Fruit fly (Drosophila melanogaster) whole organism, embryonic: ENCODE results near the gene Hr4.

Experiments used
- Abd-B ChIP-seq: fragments of 200-800 bp; sonication (Bioruptor generic); optimal IDR thresholded peaks from 2 replicates; lab custom pipeline; 2018; ENCODE audit warnings: missing biosample characterization, mild to moderate bottlenecking, missing genetic modification characterization, moderate library complexity
- Awh ChIP-seq: fragments of 200-800 bp; sonication (Bioruptor generic); IDR thresholded peaks from 2 replicates; pipeline ENCODE4, ENCODE4 v1.3.6; 2022; ENCODE audit warnings: missing biosample characterization, missing genetic modification characterization
- Bdp1 ChIP-seq: fragments of 200-800 bp; sonication (Bioruptor generic); optimal IDR thresholded peaks from 3 replicates; lab custom pipeline; 2016; ENCODE audit warnings: missing biosample characterization, missing genetic modification characterization
- Bteb2 ChIP-seq: fragments of 200-800 bp; sonication (Bioruptor generic); optimal IDR thresholded peaks from 2 replicates; lab custom pipeline; 2016; ENCODE audit warnings: missing biosample characterization, missing genetic modification characterization
- CG10147 ChIP-seq: fragments of 200-800 bp; sonication (Bioruptor generic); optimal IDR thresholded peaks from 2 replicates; lab custom pipeline; 2019; ENCODE audit warnings: missing biosample characterization, mild to moderate bottlenecking, missing genetic modification characterization, moderate library complexity
- CG1024 ChIP-seq: fragments of 200-800 bp; sonication (Bioruptor generic); IDR thresholded peaks from 2 replicates; pipeline ENCODE4 v1.3.6; 2022; ENCODE audit warnings: missing biosample characterization, missing genetic modification characterization
- CG11398 ChIP-seq: fragments of 200-800 bp; sonication (Bioruptor generic); optimal IDR thresholded peaks from 2 replicates; lab custom pipeline; 2016; ENCODE audit warnings: missing biosample characterization, missing genetic modification characterization
- CG11504 ChIP-seq: fragments of 200-800 bp; sonication (Bioruptor generic); optimal IDR thresholded peaks from 3 replicates; lab custom pipeline; 2019; ENCODE audit warnings: missing biosample characterization, mild to moderate bottlenecking, missing genetic modification characterization, moderate library complexity
- CG14441 ChIP-seq: fragments of 200-800 bp; sonication (Bioruptor generic); IDR thresholded peaks from 2 replicates; pipeline ENCODE4 v1.3.6; 2022; ENCODE audit warnings: missing biosample characterization, missing genetic modification characterization
- CG3995 ChIP-seq: fragments of 200-800 bp; sonication (Bioruptor generic); optimal IDR thresholded peaks from 3 replicates; lab custom pipeline; 2016; ENCODE audit warnings: missing biosample characterization, missing genetic modification characterization
- CG4282 ChIP-seq: fragments of 200-800 bp; sonication (Bioruptor generic); optimal IDR thresholded peaks from 2 replicates; lab custom pipeline; 2016; ENCODE audit warnings: missing biosample characterization, missing genetic modification characterization
- CG5245 ChIP-seq: fragments of 200-800 bp; sonication (Bioruptor generic); optimal IDR thresholded peaks from 3 replicates; lab custom pipeline; 2016; ENCODE audit warnings: missing biosample characterization, missing genetic modification characterization
- CG6854 ChIP-seq: fragments of 200-800 bp; sonication (Bioruptor generic); optimal IDR thresholded peaks from 3 replicates; lab custom pipeline; 2017; ENCODE audit warnings: missing biosample characterization, mild to moderate bottlenecking, missing genetic modification characterization
- CG7987 ChIP-seq: fragments of 200-800 bp; sonication (Bioruptor generic); optimal IDR thresholded peaks from 2 replicates; lab custom pipeline; 2018; ENCODE audit warnings: missing biosample characterization, mild to moderate bottlenecking, missing genetic modification characterization, moderate library complexity
- CG8944 ChIP-seq: fragments of 200-800 bp; sonication (Bioruptor generic); optimal IDR thresholded peaks from 3 replicates; lab custom pipeline; 2016; ENCODE audit warnings: missing biosample characterization, missing genetic modification characterization
- CG9437 ChIP-seq: fragments of 200-800 bp; sonication (Bioruptor generic); optimal IDR thresholded peaks from 2 replicates; lab custom pipeline; 2018; ENCODE audit warnings: missing biosample characterization, mild to moderate bottlenecking, missing genetic modification characterization
- CG9932 ChIP-seq: fragments of 200-800 bp; sonication (Bioruptor generic); IDR thresholded peaks from 2 replicates; pipeline ENCODE4 v1.3.6; 2022; ENCODE audit warnings: missing biosample characterization, missing genetic modification characterization
- Eip74EF ChIP-seq, 2 experiments: fragments of 200-800 bp in 1 of 2; fragments of >200 bp in 1 of 2; sonication (Bioruptor generic) in 1 of 2; optimal IDR thresholded peaks; 2 replicates each; lab custom pipeline; 2017 to 2019; ENCODE audit warnings: missing biosample characterization in 2 of 2, missing genetic modification characterization in 2 of 2, mild to moderate bottlenecking in 1 of 2, moderate library complexity in 1 of 2
- Fer1 ChIP-seq: fragments of 200-800 bp; sonication (Bioruptor generic); optimal IDR thresholded peaks from 2 replicates; lab custom pipeline; 2017; ENCODE audit warnings: missing biosample characterization, mild to moderate bottlenecking, missing genetic modification characterization
- HLHmδ ChIP-seq: fragments of 200-800 bp; sonication (Bioruptor generic); optimal IDR thresholded peaks from 2 replicates; lab custom pipeline; 2018; ENCODE audit warnings: missing biosample characterization, mild to moderate bottlenecking, missing genetic modification characterization, moderate library complexity
- Lpt ChIP-seq: fragments of >200 bp; optimal IDR thresholded peaks from 2 replicates; lab custom pipeline; 2018; ENCODE audit warnings: missing biosample characterization, missing genetic modification characterization
- MESR4 ChIP-seq: fragments of 200-800 bp; sonication (Bioruptor generic); optimal IDR thresholded peaks from 2 replicates; lab custom pipeline; 2018; ENCODE audit warnings: missing biosample characterization, mild to moderate bottlenecking, missing genetic modification characterization, moderate library complexity
- MTF-1 ChIP-seq: fragments of 200-800 bp; sonication (Bioruptor generic); optimal IDR thresholded peaks from 2 replicates; lab custom pipeline; 2018; ENCODE audit warnings: missing biosample characterization, mild to moderate bottlenecking, missing genetic modification characterization, borderline replicate concordance
- Neu2 ChIP-seq: fragments of 200-800 bp; sonication (Bioruptor generic); optimal IDR thresholded peaks from 3 replicates; lab custom pipeline; 2016; ENCODE audit warnings: missing biosample characterization, missing genetic modification characterization, borderline replicate concordance
- Nf-YC ChIP-seq: fragments of 200-800 bp; optimal IDR thresholded peaks from 3 replicates; lab custom pipeline; 2019; ENCODE audit warnings: missing biosample characterization, mild to moderate bottlenecking, missing genetic modification characterization, moderate library complexity
- Oaz ChIP-seq: fragments of 200-800 bp; sonication (Bioruptor generic); IDR thresholded peaks from 2 replicates; pipeline ENCODE4 v1.3.6; 2022; ENCODE audit warnings: missing biosample characterization, missing genetic modification characterization
- Oli ChIP-seq: fragments of 200-800 bp; sonication (Bioruptor generic); optimal IDR thresholded peaks from 2 replicates; lab custom pipeline; 2018; ENCODE audit warnings: missing biosample characterization, mild to moderate bottlenecking, missing genetic modification characterization, moderate library complexity
- Optix ChIP-seq: fragments of 200-800 bp; sonication (Bioruptor generic); IDR thresholded peaks from 3 replicates; pipeline ENCODE4 v1.3.6; 2022; ENCODE audit warnings: missing biosample characterization, missing genetic modification characterization
- Poxn ChIP-seq: fragments of 200-800 bp; sonication (Bioruptor generic); IDR thresholded peaks from 2 replicates; pipeline ENCODE4 v1.3.6; 2022; ENCODE audit warnings: missing biosample characterization, missing genetic modification characterization
- Ravus ChIP-seq: fragments of 200-800 bp; sonication (Bioruptor generic); IDR thresholded peaks from 2 replicates; pipeline ENCODE4 v1.3.6; 2022; ENCODE audit warnings: missing biosample characterization, missing genetic modification characterization
- ab ChIP-seq: fragments of 200-800 bp; sonication (Bioruptor generic); optimal IDR thresholded peaks from 2 replicates; lab custom pipeline; 2016; ENCODE audit warnings: missing biosample characterization, missing genetic modification characterization
- ap ChIP-seq: fragments of 200-800 bp; sonication (Bioruptor generic); IDR thresholded peaks from 2 replicates; pipeline ENCODE4 v1.3.6; 2022; ENCODE audit warnings: missing biosample characterization, missing genetic modification characterization
- chinmo ChIP-seq: fragments of 200-800 bp; sonication (Bioruptor generic); IDR thresholded peaks from 4 replicates; pipeline ENCODE4 v1.3.6; 2022; ENCODE audit warnings: missing biosample characterization, missing genetic modification characterization; ENCODE audit not compliant: partially characterized antibody
- corto ChIP-seq: fragments of 200-800 bp; sonication (Bioruptor generic); optimal IDR thresholded peaks from 2 replicates; lab custom pipeline; 2016; ENCODE audit warnings: missing biosample characterization, mild to moderate bottlenecking, missing genetic modification characterization, moderate library complexity
- dmrt99B ChIP-seq: fragments of 200-800 bp; sonication (Bioruptor generic); optimal IDR thresholded peaks from 2 replicates; lab custom pipeline; 2018; ENCODE audit warnings: missing biosample characterization, mild to moderate bottlenecking, missing genetic modification characterization, moderate library complexity
- dysf ChIP-seq: fragments of 200-800 bp; sonication (Bioruptor generic); IDR thresholded peaks from 3 replicates; pipeline ENCODE4 v1.3.6; 2022; ENCODE audit warnings: missing biosample characterization, missing genetic modification characterization
- hkb ChIP-seq, 2 experiments: fragments of 200-800 bp in 1 of 2; fragments of >200 bp in 1 of 2; sonication (Bioruptor generic) in 1 of 2; IDR thresholded peaks in 1 of 2; optimal IDR thresholded peaks in 1 of 2; 2 replicates each; pipeline versions ENCODE4 v1.3.6 to Lab custom; 2017 to 2022; ENCODE audit warnings: missing biosample characterization in 1 of 2, missing genetic modification characterization in 1 of 2
- hth ChIP-seq: fragments of >200 bp; optimal IDR thresholded peaks from 2 replicates; lab custom pipeline; 2017; ENCODE audit warnings: inconsistent platforms
- lab ChIP-seq: fragments of 200-800 bp; sonication (Bioruptor generic); optimal IDR thresholded peaks from 3 replicates; lab custom pipeline; 2017; ENCODE audit warnings: missing biosample characterization, missing genetic modification characterization, mild to moderate bottlenecking, moderate library complexity, missing genetic modification reagents
- lola ChIP-seq, 3 experiments: fragments of >200 bp in 2 of 3; fragments of 200-800 bp in 1 of 3; sonication (Bioruptor generic) in 1 of 3; optimal IDR thresholded peaks; 2 replicates each; lab custom pipeline; 2017 to 2019; ENCODE audit warnings: missing biosample characterization in 3 of 3, missing genetic modification characterization in 3 of 3, mild to moderate bottlenecking in 1 of 3, moderate library complexity in 1 of 3
- maf-S ChIP-seq: fragments of 200-800 bp; sonication (Bioruptor generic); optimal IDR thresholded peaks from 2 replicates; lab custom pipeline; 2016; ENCODE audit warnings: missing biosample characterization, missing genetic modification characterization
- mam ChIP-seq: fragments of 200-800 bp; sonication (Bioruptor generic); optimal IDR thresholded peaks from 3 replicates; lab custom pipeline; 2016; ENCODE audit warnings: missing biosample characterization, missing genetic modification characterization
- nau ChIP-seq: fragments of 200-800 bp; sonication (Bioruptor generic); optimal IDR thresholded peaks from 3 replicates; lab custom pipeline; 2017; ENCODE audit warnings: missing biosample characterization, mild to moderate bottlenecking, missing genetic modification characterization, missing genetic modification reagents
- nmo ChIP-seq: fragments of 200-800 bp; sonication (Bioruptor generic); optimal IDR thresholded peaks from 2 replicates; lab custom pipeline; 2018; ENCODE audit warnings: missing biosample characterization, mild to moderate bottlenecking, missing genetic modification characterization, moderate library complexity
- oc ChIP-seq: fragments of 200-800 bp; sonication (Bioruptor generic); optimal IDR thresholded peaks from 2 replicates; lab custom pipeline; 2018; ENCODE audit warnings: missing biosample characterization, mild to moderate bottlenecking, missing genetic modification characterization, moderate library complexity
- sim ChIP-seq: fragments of 200-800 bp; sonication (Bioruptor generic); IDR thresholded peaks from 2 replicates; pipeline ENCODE4 v1.3.6; 2022; ENCODE audit warnings: missing biosample characterization, missing genetic modification characterization
- tx ChIP-seq: fragments of 200-800 bp; sonication (Bioruptor generic); optimal IDR thresholded peaks from 2 replicates; lab custom pipeline; 2016; ENCODE audit warnings: missing biosample characterization, missing genetic modification characterization
- zfh1 ChIP-seq: fragments of 200-800 bp; sonication (Bioruptor generic); IDR thresholded peaks from 3 replicates; pipeline ENCODE4 v1.3.6; 2022; ENCODE audit warnings: missing biosample characterization, missing genetic modification characterization
- zfh2 ChIP-seq: fragments of 200-800 bp; sonication (Bioruptor generic); optimal IDR thresholded peaks from 2 replicates; lab custom pipeline; 2016; ENCODE audit warnings: missing biosample characterization, missing genetic modification characterization

Gene Hr4

dm6 chrX:2009453-2010009, 67.8 kb downstream of the Hr4 start (continued):
- TF ChIP-seq nau (GFP tag; lab: Kevin White, UChicago), result peak; percentile 51
- peak; percentile 59 for TF ChIP-seq CG10147
- TF ChIP-seq mam (GFP tag; lab: Kevin White, UChicago), result peak; percentile 67
- no peak for TF ChIP-seq corto (GFP tag; lab: Kevin White, UChicago)
- no peak for TF ChIP-seq HLHmδ (GFP tag; lab: Kevin White, UChicago)
- TF ChIP-seq Oaz (GFP tag; lab: Robert Waterston, UW), result no peak
- TF ChIP-seq Awh (GFP tag; lab: Robert Waterston, UW), result 0 out of 2 replicates have a peak, but pooled peaks have one; percentile 39
- peak; percentile 72 for TF ChIP-seq lab
- TF ChIP-seq Neu2, result no peak
- TF ChIP-seq CG7987, result no peak
- TF ChIP-seq Bdp1 (GFP tag; lab: Kevin White, UChicago), result peak; percentile 13
- no peak for TF ChIP-seq MESR4 (GFP tag; lab: Kevin White, UChicago)
- peak; percentile 58 for TF ChIP-seq CG4282
- TF ChIP-seq lola (GFP tag; optimal IDR thresholded peaks at IDR 0.05; lab: Kevin White, UChicago), result peak in 1 of 3 experiments; percentile 81
- TF ChIP-seq CG11398 (GFP tag; lab: Kevin White, UChicago), result peak; percentile 28
- peak; percentile 38 for TF ChIP-seq maf-S (GFP tag; lab: Kevin White, UChicago)
- TF ChIP-seq Ravus, result no peak
- peak; percentile 85 for TF ChIP-seq CG11504 (tag; lab: Kevin White, UChicago)
- no peak; the same call in 2 of the 3 replicates for TF ChIP-seq Optix (GFP tag; lab: Robert Waterston, UW)
- no peak for TF ChIP-seq hkb (optimal IDR thresholded peaks at IDR 0.05; lab: Kevin White, UChicago)
- peak; percentile 49 for TF ChIP-seq hkb (GFP tag; IDR thresholded peaks at IDR 0.05; lab: Robert Waterston, UW)
- 0 out of 2 replicates have a peak, but pooled peaks have one; percentile 30 for TF ChIP-seq sim (GFP tag; lab: Robert Waterston, UW)
- TF ChIP-seq Lpt, result no peak
- TF ChIP-seq Poxn (GFP tag; lab: Robert Waterston, UW), result 0 out of 2 replicates have a peak, but pooled peaks have one; percentile 11
- peak; percentile 68 for TF ChIP-seq dysf (GFP tag; lab: Robert Waterston, UW)
- TF ChIP-seq zfh1 (GFP tag; lab: Robert Waterston, UW), result peak; percentile 55; the same call in 1 of the 3 replicates
- TF ChIP-seq dmrt99B (tag; lab: Kevin White, UChicago), result peak; percentile 76
- TF ChIP-seq CG8944 (GFP tag; lab: Kevin White, UChicago), result peak; percentile 71
- TF ChIP-seq Abd-B (GFP tag; lab: Kevin White, UChicago), result peak; percentile 67
- no peak for TF ChIP-seq hth
- no peak for TF ChIP-seq MTF-1 (GFP tag; lab: Kevin White, UChicago)
- TF ChIP-seq tx, result peak; percentile 67
- peak; percentile 15 for TF ChIP-seq CG3995 (GFP tag; lab: Kevin White, UChicago)
- peak; percentile 8 for TF ChIP-seq CG5245 (GFP tag; lab: Kevin White, UChicago)
- peak; percentile 68 for TF ChIP-seq Bteb2 (GFP tag; lab: Kevin White, UChicago)
- TF ChIP-seq ab (GFP tag; lab: Kevin White, UChicago), result no peak
- peak; percentile 63 for TF ChIP-seq CG9932 (GFP tag; lab: Robert Waterston, UW)
- peak; percentile 77 for TF ChIP-seq Nf-YC
- TF ChIP-seq zfh2 (GFP tag; lab: Kevin White, UChicago), result peak; percentile 76
- TF ChIP-seq CG9437 (GFP tag; lab: Kevin White, UChicago), result peak; percentile 85
- no peak for TF ChIP-seq chinmo (GFP tag; lab: Robert Waterston, UW)
- no peak for TF ChIP-seq CG1024 (GFP tag; lab: Robert Waterston, UW)
- no peak for TF ChIP-seq oc (tag; lab: Kevin White, UChicago)
- peak; percentile 85 for TF ChIP-seq Oli (tag; lab: Kevin White, UChicago)
- peak; percentile 55 for TF ChIP-seq CG14441 (GFP tag; lab: Robert Waterston, UW)
- peak in 1 of 2 experiments; percentile 28 for TF ChIP-seq Eip74EF (GFP tag; optimal IDR thresholded peaks at IDR 0.05; lab: Kevin White, UChicago)
- TF ChIP-seq nmo (GFP tag; lab: Kevin White, UChicago), result peak; percentile 87
- TF ChIP-seq CG6854 (GFP tag; lab: Kevin White, UChicago), result peak; percentile 54
- TF ChIP-seq ap (GFP tag; lab: Robert Waterston, UW), result no peak
- peak; percentile 48 for TF ChIP-seq Fer1 (GFP tag; lab: Kevin White, UChicago)
